Fruit fly (Drosophila melanogaster) whole organism, prepupa: ENCODE results near the gene CG12680.

Experiments
- CG11294 ChIP-seq: fragments of 200-800 bp; sonication (Bioruptor generic); IDR thresholded peaks from 2 replicates; pipeline ENCODE4 v1.3.6; 2022; ENCODE audit warnings: missing biosample characterization, missing genetic modification characterization
- CG11902 ChIP-seq: fragments of 200-800 bp; sonication (Bioruptor generic); optimal IDR thresholded peaks from 3 replicates; lab custom pipeline; 2016; ENCODE audit warnings: missing biosample characterization, missing genetic modification characterization
- CG16779 ChIP-seq: fragments of 200-800 bp; sonication (Bioruptor generic); optimal IDR thresholded peaks from 3 replicates; lab custom pipeline; 2017; ENCODE audit warnings: missing biosample characterization, mild to moderate bottlenecking, missing genetic modification characterization
- CG6854 ChIP-seq: fragments of 200-800 bp; sonication (Bioruptor generic); optimal IDR thresholded peaks from 2 replicates; lab custom pipeline; 2017; ENCODE audit warnings: missing biosample characterization, mild to moderate bottlenecking, missing genetic modification characterization
- CG8119 ChIP-seq: fragments of 200-800 bp; sonication (Bioruptor generic); IDR thresholded peaks from 3 replicates; pipeline ENCODE4 v1.3.6; 2022; ENCODE audit warnings: missing biosample characterization, missing genetic modification characterization
- Ets21C ChIP-seq: fragments of 200-800 bp; sonication (Bioruptor generic); optimal IDR thresholded peaks from 3 replicates; lab custom pipeline; 2016; ENCODE audit warnings: missing biosample characterization, missing genetic modification characterization
- Ets96B ChIP-seq: fragments of 200-800 bp; optimal IDR thresholded peaks from 2 replicates; lab custom pipeline; 2019; ENCODE audit warnings: missing biosample characterization, mild to moderate bottlenecking, missing genetic modification characterization, moderate library complexity
- Gug ChIP-seq: fragments of 200-800 bp; sonication (Bioruptor generic); IDR thresholded peaks from 2 replicates; pipeline ENCODE4 v1.3.6; 2022; ENCODE audit warnings: missing biosample characterization, missing genetic modification characterization
- Met ChIP-seq: fragments of 200-800 bp; sonication (Bioruptor generic); optimal IDR thresholded peaks from 3 replicates; lab custom pipeline; 2016; ENCODE audit warnings: missing biosample characterization, missing genetic modification characterization
- acj6 ChIP-seq: fragments of 200-800 bp; sonication (Bioruptor generic); optimal IDR thresholded peaks from 3 replicates; lab custom pipeline; 2016; ENCODE audit warnings: missing biosample characterization, missing genetic modification characterization
- cyc ChIP-seq: fragments of 200-800 bp; sonication (Bioruptor generic); optimal IDR thresholded peaks from 3 replicates; lab custom pipeline; 2016; ENCODE audit warnings: missing biosample characterization, missing genetic modification characterization
- dsx ChIP-seq: fragments of 200-800 bp; optimal IDR thresholded peaks from 3 replicates; lab custom pipeline; 2019; ENCODE audit warnings: missing biosample characterization, mild to moderate bottlenecking, missing genetic modification characterization, moderate library complexity; ENCODE audit not compliant: poor library complexity, severe bottlenecking
- fd59A ChIP-seq: fragments of 200-800 bp; sonication (Bioruptor generic); optimal IDR thresholded peaks from 2 replicates; lab custom pipeline; 2017; ENCODE audit warnings: missing biosample characterization, mild to moderate bottlenecking, missing genetic modification characterization, missing genetic modification reagents
- topi ChIP-seq: fragments of 200-800 bp; sonication (Bioruptor generic); optimal IDR thresholded peaks from 3 replicates; lab custom pipeline; 2016; ENCODE audit warnings: missing biosample characterization, missing genetic modification characterization

DNA sequence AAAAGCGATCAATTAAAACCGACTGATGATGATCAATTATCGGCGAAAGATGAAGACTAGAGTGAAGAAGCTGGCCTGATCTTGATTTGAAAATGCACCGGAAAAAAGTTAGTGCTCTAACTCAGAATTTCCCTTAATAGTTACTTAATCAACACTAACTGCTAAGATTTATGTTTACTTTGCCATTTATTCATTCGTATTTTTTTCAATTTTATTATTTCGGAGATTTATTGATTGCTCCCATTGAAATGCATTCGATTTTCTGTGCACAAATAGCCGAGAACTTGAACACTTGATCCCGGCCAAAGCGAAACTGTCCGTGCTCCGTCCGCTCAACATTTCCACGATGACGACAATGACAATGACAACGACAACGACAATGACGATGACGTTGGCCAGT, 12.9 kb downstream of the CG12680 start:
- TF ChIP-seq Ets21C (no peak), Ets96B (peak; percentile 26), cyc (GFP tag; lab: Kevin White, UChicago) (no peak), CG16779 (no peak), fd59A (GFP tag; lab: Kevin White, UChicago) (no peak), CG11294 (GFP tag; lab: Robert Waterston, UW) (no peak), CG8119 (no peak), dsx (GFP tag; lab: Kevin White, UChicago) (no peak), CG11902 (GFP tag; lab: Kevin White, UChicago) (no peak), acj6 (GFP tag; lab: Kevin White, UChicago) (no peak), CG6854 (GFP tag; lab: Kevin White, UChicago) (no peak), Met (GFP tag; lab: Kevin White, UChicago) (no peak), Gug (no peak), topi (GFP tag; lab: Kevin White, UChicago) (no peak)
